Worm (Caenorhabditis elegans) whole organism, L4/young adult: Measurements from ENCODE around the gene F20G2.6.

Experiments used
- W03F9.2 ChIP-seq: fragments of 150-350 bp; optimal IDR thresholded peaks from 2 replicates; lab custom pipeline; 2014; ENCODE audit warnings: missing biosample characterization, missing genetic modification characterization
- dao-5 ChIP-seq: sonication (generic microtip); optimal IDR thresholded peaks from 2 replicates; lab custom pipeline; 2016; ENCODE audit warnings: missing genotype, missing genetic modification characterization, moderate library complexity, missing compliant biosample characterization
- him-1 ChIP-seq: sonication (generic microtip); optimal IDR thresholded peaks from 2 replicates; lab custom pipeline; 2016; ENCODE audit warnings: missing genotype, missing genetic modification reagents, missing genetic modification characterization, missing compliant biosample characterization

The F20G2.6 gene

DNA sequence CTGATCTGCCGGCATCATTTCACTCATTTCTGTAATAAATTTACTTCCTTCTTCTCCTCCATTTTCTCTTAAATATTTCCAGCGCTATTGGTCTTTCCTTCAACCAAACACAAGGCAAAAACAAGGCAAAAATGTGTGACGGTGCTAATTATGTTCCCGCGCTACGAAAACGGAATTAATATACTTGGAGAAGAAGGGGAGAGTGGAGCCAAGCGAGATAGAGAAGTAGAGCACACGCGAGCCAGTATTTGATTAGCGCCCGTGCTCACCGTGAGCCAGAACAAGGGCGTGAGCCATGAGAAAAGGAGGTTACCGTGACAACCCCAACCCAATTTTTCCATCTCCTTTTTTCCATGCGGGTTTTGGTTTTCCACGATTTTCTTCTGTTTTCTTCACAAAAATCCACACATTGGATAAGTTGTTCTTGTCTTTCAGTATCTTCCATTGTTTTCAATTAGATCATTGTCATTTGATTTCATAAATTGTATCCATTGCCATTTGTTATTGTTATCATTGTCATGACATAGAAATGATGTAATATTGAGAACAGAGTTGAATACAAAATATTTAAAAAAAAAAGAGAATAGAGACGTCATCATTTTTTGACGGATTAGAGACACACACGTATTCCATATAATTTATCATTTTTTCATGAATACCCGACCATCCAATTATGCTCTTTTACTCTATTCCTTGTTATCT lies at the start of gene F20G2.6:
F20G2.6 (plus strand) TSS at position 652 of the 702 bp plus-strand sequence.
- TF ChIP-seq him-1 (tag; lab: Kevin White, UChicago) = no peak
- TF ChIP-seq dao-5 (tag; lab: Kevin White, UChicago) = no peak
- TF ChIP-seq W03F9.2 (tag; lab: Kevin White, UChicago) = no peak

DNA sequence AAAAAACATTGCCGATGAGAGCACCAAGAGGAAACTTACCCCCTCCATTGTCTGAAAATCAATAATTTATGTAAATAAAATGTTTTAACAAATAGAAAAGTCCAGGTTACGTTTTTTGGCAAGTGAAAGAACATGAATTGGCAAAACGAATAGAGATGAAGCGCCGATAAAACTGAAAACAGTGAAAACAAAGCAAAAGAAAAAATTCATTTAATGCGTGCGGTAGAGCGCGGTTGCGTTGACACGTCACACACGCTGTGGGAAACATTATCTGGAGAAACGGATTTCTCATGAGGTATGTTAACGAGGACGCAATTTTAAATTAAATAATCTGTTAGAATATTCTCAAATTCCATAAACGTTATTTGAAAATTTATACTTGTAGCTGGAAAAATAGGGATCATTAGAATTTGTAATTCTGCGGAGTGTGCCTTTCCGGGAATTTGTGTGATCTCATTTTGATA lies 47.6 kb upstream of the F20G2.6 start, which contains the start of gene zipt-9:
zipt-9 (minus strand) TSS at position 51 of the 464 bp plus-strand sequence.
- TF ChIP-seq dao-5 (tag; lab: Kevin White, UChicago) (no peak), him-1 (tag; lab: Kevin White, UChicago) (peak; percentile 30)

DNA sequence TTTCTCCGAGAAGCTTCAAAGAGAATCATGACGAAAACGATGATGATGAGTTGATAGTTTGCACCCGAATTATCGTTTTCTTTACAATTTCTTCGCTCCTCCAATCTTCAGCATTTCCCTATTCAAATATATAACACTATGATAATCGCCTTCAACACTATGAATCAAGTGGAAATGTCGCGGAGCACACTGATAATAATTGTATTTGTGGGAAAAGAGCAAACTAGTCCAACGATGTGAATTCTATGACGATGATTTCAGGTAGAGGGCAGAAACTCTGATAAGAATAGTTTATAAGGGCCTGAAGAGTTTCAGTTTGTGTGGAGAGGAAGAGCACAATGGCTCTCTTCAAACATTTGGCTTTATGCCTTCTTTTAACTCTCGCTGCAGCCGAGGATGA lies 46.3 kb upstream of the F20G2.6 start, which contains the start of gene T01D3.6:
T01D3.6 (plus strand) TSS at position 294 of the 400 bp plus-strand sequence.
- TF ChIP-seq dao-5 (tag; lab: Kevin White, UChicago) = no peak
- no peak for TF ChIP-seq W03F9.2 (tag; lab: Kevin White, UChicago)
- TF ChIP-seq him-1 (tag; lab: Kevin White, UChicago) = no peak

DNA sequence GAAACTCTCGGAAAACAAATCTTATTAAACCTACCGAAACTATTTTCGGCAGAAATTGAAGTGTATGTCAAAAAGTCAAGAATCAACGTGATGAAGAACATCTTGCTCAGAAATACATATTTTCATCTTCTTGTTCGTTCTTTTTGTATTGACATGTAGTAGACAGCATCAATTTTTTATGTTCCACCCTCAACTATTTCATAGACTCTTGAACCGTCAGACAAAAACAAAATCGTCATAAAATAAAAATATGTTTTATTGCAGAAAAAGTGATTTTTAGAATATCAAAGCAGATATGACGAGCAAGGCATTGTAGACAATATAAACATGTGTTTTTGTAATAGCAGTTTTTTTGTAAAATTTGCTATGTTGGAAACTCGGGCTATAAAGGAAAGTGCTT lies 38.1 kb upstream of the F20G2.6 start, which contains the start of gene F35E12.2:
F35E12.2 (minus strand) TSS at position 101 of the 400 bp plus-strand sequence.
- no peak for TF ChIP-seq him-1 (tag; lab: Kevin White, UChicago)
- TF ChIP-seq dao-5 (tag; lab: Kevin White, UChicago) = no peak
- TF ChIP-seq W03F9.2 (tag; lab: Kevin White, UChicago) = no peak

DNA sequence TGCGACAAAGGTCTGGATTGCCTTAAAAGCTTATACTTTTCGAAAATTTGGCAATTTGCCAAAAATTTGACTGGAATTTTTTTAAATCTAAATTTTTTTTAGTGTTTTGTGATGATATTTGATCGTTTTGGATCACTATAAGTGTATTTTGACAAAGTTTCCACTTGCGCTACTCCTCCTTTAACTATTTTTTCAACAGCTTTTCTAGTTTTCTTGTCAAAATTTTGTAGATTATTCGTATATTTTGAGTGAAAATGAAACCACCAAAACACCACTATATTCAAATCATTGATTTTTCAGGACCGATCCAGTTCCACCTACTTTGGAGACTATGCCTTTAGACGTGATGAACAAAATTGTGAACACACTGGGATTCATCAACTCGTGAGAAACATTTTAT lies 37.3 kb upstream of the F20G2.6 start, which contains the start of gene fbxa-181:
fbxa-181 (plus strand) TSS at position 301 of the 400 bp plus-strand sequence.
- no peak for TF ChIP-seq dao-5 (tag; lab: Kevin White, UChicago)
- TF ChIP-seq him-1 (tag; lab: Kevin White, UChicago) = no peak
- TF ChIP-seq W03F9.2 (tag; lab: Kevin White, UChicago) = no peak

DNA sequence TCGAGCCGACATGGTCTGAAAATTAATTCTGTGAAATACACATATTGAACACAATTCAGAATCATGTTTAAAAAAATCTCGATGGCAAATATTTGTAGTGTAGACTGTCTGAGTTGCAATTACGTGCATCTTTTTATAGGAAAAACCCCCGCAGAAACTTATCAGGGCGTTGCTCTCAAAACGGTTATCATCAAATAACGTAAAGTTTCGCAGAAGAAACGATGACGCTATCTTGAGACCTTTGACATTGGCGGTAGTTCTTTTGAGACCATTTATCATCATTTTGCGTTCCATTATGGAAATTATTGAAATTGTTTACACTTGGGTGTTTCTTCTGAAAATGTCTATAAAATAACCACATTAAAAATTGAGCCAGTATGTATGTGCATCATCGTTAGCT lies 32.1 kb upstream of the F20G2.6 start, which contains the start of gene dct-17:
dct-17 (minus strand) TSS at position 23 of the 400 bp plus-strand sequence.
- TF ChIP-seq W03F9.2 (tag; lab: Kevin White, UChicago) = no peak
- no peak for TF ChIP-seq dao-5 (tag; lab: Kevin White, UChicago)
- TF ChIP-seq him-1 (tag; lab: Kevin White, UChicago) = no peak

DNA sequence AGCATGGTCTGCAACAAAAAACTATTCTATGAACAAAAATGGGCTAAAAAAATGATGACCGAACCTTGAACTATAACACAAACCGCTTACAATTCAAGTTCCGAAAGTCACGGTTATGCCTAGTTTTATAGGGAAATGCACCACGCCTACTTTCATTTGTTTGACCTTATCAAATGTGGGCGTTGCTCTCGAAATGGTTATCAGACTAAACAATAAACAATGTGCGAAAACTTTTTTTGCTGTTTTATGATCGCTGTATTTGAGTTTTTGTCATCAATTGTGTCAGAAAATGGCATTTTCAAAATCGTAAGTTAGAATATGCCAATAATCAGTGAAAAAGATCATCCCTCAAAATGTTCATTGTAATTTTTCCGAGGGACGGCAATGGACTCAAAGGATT lies 26.7 kb upstream of the F20G2.6 start, which contains the start of gene F35E12.6:
F35E12.6 (minus strand) TSS at position 101 of the 400 bp plus-strand sequence.
- TF ChIP-seq W03F9.2 (tag; lab: Kevin White, UChicago) = no peak

DNA sequence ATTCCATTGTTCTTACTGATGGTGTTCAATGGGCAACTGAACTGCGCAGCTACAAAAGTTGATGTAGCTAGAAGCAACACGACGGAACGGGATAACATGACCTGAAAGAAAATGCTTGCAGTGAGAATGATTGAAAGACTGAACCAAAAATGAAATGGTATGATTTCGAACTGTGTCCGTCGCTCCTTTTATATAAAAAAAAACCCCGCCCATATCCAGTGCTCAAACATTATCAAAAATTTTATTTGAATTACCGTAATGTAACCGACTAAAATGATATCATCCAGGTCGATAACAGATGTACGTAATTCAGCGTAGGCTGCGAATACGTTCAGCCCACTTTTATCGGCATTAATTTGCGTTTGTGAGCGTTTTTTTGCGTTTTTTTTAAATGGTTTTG lies 24.5 kb upstream of the F20G2.6 start, which contains the start of gene irg-5:
irg-5 (minus strand) TSS at position 101 of the 400 bp plus-strand sequence.
- TF ChIP-seq W03F9.2 (tag; lab: Kevin White, UChicago) = no peak
- no peak for TF ChIP-seq him-1 (tag; lab: Kevin White, UChicago)
- TF ChIP-seq dao-5 (tag; lab: Kevin White, UChicago) = no peak

DNA sequence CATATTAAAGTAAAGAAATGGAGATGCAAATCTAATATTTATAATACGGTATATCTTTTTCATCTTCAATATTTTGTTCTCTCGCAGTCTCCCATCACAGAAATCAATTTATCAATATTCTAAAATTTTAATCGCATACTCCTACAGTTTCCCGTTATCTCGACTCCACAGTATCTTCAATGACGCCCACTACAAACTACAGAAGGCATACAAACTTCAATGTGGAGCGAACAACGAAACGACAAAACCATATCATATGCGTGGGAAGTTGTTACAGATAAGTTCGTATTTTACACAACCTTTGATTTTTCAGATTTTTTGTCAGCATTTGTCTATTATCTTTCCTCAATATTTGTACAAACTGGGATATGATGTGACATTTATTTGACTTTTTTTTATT lies 23.0 kb upstream of the F20G2.6 start:
- TF ChIP-seq dao-5 (tag; lab: Kevin White, UChicago) (no peak), W03F9.2 (tag; lab: Kevin White, UChicago) (no peak), him-1 (tag; lab: Kevin White, UChicago) (no peak)

DNA sequence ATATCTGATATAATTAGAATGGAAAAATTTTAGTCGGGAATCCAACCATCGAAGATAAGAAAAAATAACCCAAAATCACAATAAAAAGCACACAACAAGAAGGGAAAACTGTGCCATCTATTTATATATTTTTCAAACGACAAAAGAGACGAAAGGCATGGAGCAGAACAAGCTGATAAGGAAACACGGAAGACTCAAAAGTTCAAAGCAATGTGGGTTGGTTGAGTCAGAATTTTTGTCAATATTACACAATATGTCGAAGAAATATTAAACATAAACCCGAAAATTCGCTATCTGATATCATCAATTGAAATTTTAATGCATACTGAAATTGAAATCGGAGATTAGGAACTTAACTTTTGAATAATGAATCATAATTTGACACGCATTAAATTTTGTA lies 18.0 kb upstream of the F20G2.6 start, which contains the start of gene F35E12.9:
F35E12.9 (minus strand) TSS at position 227 of the 400 bp plus-strand sequence.
- TF ChIP-seq dao-5 (tag; lab: Kevin White, UChicago) (no peak), him-1 (tag; lab: Kevin White, UChicago) (no peak), W03F9.2 (tag; lab: Kevin White, UChicago) (no peak)

DNA sequence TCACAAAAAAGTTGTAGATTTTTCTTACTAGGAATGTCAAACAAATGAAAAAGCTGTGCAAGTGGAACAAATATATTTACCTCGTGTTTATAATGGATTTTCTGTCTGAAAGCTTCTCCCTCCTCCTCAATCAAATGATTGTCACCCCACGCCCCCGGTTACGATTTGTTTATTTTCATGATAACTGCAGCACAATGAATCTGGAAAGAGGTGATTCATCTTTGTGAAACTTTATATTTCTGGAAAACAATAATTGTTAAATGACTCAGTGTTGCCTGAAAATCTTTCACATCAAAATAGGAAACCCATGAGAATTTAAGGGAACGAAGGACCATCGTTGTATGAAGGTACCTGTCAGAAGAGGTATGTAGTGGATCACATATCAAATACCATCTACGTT lies 14.2 kb upstream of the F20G2.6 start, which contains the start of gene F35E12.10:
F35E12.10 (minus strand) TSS at position 101 of the 400 bp plus-strand sequence.
- TF ChIP-seq him-1 (tag; lab: Kevin White, UChicago) = no peak

DNA sequence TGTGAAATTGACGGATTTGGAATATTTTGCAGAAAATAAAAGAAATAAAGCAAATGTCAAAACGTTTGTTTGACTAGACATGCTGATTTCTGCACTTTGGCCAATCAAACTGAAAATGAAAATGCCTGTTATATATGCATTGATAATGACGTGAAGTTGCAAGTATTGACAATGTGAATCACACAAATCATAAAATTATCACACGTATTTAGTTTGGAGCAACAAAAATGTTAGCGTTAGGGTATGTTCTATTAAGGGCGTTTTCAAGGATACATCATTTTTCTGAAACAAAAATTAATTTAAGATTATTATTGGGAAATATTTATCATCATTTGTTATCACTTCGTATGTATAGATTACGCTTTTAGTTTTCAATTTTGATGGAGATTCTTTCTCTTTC lies 11.1 kb upstream of the F20G2.6 start, which contains the start of gene cld-9:
cld-9 (minus strand) TSS at position 81 of the 400 bp plus-strand sequence.
- no peak for TF ChIP-seq him-1 (tag; lab: Kevin White, UChicago)
- TF ChIP-seq W03F9.2 (tag; lab: Kevin White, UChicago) = no peak
- no peak for TF ChIP-seq dao-5 (tag; lab: Kevin White, UChicago)

DNA sequence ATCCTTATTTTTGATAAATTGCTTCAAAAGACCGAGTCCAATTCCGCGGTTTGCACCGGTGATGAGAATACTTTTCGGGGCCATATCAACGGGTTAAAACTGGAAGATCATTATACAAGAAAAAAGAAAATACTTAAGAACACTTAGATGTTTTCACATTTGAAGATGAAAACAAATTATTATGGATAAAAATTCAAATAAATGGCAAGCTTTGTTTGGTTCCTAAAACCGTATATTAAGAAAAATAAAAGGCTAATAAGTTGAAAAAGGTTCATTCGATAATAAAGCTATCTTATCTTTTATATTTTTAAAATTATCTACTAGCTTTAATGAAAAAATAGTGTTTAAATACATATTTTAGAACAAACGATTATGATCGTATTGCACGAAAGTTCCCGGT lies 9.4 kb upstream of the F20G2.6 start, which contains the start of gene F20G2.1:
F20G2.1 (minus strand) TSS at position 101 of the 400 bp plus-strand sequence.
- TF ChIP-seq him-1 (tag; lab: Kevin White, UChicago) = no peak
- TF ChIP-seq W03F9.2 (tag; lab: Kevin White, UChicago) = no peak
- no peak for TF ChIP-seq dao-5 (tag; lab: Kevin White, UChicago)
